Worm (Caenorhabditis elegans): ENCODE results near the gene sre-11.

sre-11 gene

DNA sequence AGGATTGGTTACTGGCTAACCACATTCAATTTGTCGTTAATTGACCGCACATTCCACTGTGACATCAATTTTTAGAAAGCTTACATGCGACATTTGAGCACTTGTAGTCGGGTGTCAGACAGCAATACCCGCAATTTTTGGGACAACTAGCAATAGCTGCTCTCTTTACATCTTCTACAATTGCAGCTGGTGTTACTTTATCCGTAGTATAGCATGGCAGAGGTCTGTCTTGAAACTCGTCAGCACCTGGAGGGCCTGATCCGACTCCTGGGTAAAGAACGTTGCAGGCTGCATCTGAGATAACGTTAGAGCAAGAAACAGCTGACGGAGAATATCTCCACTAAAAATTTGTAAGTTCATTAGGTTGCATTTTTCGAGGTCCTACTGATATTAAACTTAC is 44.4 kb downstream of the sre-11 start:
- TF ChIP-seq somi-1 (GFP tag; optimal IDR thresholded peaks at IDR 0.05) (no peak), egl-44 (GFP tag; IDR thresholded peaks at IDR 0.05) (no peak), egl-18 (GFP tag; IDR thresholded peaks at IDR 0.05) (no peak), lin-35 (GFP tag; optimal IDR thresholded peaks at IDR 0.05) (no peak), B0336.3 (GFP tag; IDR thresholded peaks at IDR 0.05) (no peak), ceh-40 (GFP tag; IDR thresholded peaks at IDR 0.05) (no peak), Y53F4B.3 (GFP tag; IDR thresholded peaks at IDR 0.05) (no peak), ceh-27 (GFP tag; optimal IDR thresholded peaks at IDR 0.05) (no peak), K12H6.12 (tag; optimal IDR thresholded peaks at IDR 0.05) (no peak), T26A5.8 (tag; optimal IDR thresholded peaks at IDR 0.05) (no peak), madf-6 (GFP tag; IDR thresholded peaks at IDR 0.05) (no peak), lin-40 (tag; optimal IDR thresholded peaks at IDR 0.05) (no peak), F49E8.2 (tag; optimal IDR thresholded peaks at IDR 0.05; ENCODE audit: insufficient read depth) (no peak), him-1 (tag; optimal IDR thresholded peaks at IDR 0.05) (no peak), ceh-100 (GFP tag; IDR thresholded peaks at IDR 0.05) (no peak), sptf-2 (GFP tag; optimal IDR thresholded peaks at IDR 0.05) (no peak)

DNA sequence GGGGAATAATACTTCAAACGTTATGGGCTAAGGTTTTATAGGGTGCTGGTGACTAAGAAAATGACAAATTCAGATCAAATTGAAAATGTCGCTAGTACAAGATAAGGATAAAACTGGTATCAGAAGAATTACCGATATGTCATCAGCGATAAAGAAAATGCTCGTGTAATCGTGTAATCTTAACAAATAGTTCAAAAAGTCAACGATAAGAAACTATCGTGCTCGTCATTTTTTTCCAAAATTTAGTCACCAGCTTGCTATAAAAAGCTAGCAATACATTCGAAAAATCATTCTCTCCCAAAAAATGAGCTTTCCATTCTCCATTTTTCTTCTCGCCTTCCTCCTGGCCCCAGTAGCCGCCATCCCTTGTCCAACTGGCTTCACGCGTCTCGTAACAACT is 46.0 kb downstream of the sre-11 start, which contains the start of gene clec-45:
TSS of gene clec-45 (plus strand) at position 301 of the 400 bp plus-strand sequence.
- no peak for TF ChIP-seq madf-8 (GFP tag; conservative IDR thresholded peaks at IDR 0.05)
- TF ChIP-seq nhr-80 (tag; optimal IDR thresholded peaks at IDR 0.05): no peak

DNA sequence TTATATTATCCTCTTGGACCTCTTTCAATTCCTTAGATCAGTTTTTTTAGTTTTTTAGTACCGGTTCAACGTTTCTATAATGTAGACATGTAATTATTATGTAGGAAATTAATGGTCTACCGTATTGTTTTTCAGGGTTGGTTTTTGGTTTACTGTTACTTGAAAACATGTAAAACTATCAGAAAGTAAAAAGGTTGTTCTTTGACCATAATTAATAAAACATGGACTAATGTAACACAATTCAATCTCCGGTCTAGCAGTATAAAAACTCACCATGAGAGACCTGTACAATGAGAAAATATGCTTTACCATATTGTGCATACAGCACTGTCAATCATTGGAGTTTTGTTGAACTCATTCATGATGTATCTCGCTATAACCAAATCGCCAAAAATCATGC is 48.3 kb downstream of the sre-11 start, which contains the start of gene srd-29:
TSS of gene srd-29 (plus strand) at position 301 of the 400 bp plus-strand sequence.
- TF ChIP-seq hlh-12 (tag; optimal IDR thresholded peaks at IDR 0.05) (no peak), nfya-2 (GFP tag; IDR thresholded peaks at IDR 0.05) (no peak), lin-35 (GFP tag; optimal IDR thresholded peaks at IDR 0.05) (no peak), ztf-25 (GFP tag; IDR thresholded peaks at IDR 0.05) (no peak), ztf-18 (tag; optimal IDR thresholded peaks at IDR 0.05) (no peak), nhr-179 (tag; optimal IDR thresholded peaks at IDR 0.05) (no peak), snpc-1.1 (tag; optimal IDR thresholded peaks at IDR 0.05; ENCODE audit: insufficient read depth) (no peak), sdz-38 (tag; optimal IDR thresholded peaks at IDR 0.05) (no peak), F49E8.2 (tag; optimal IDR thresholded peaks at IDR 0.05; ENCODE audit: insufficient read depth) (no peak), tbx-9 (tag; optimal IDR thresholded peaks at IDR 0.05; ENCODE audit: borderline replicate concordance) (no peak), dpff-1 (tag; optimal IDR thresholded peaks at IDR 0.05) (no peak), nhr-120 (GFP tag; IDR thresholded peaks at IDR 0.05) (no peak), lsl-1 (GFP tag; optimal IDR thresholded peaks at IDR 0.05) (no peak), lin-26 (GFP tag; IDR thresholded peaks at IDR 0.05) (no peak), ZK185.1 (tag; optimal IDR thresholded peaks at IDR 0.05; ENCODE audit: poor library complexity, severe bottlenecking) (no peak), B0019.2 (GFP tag; conservative IDR thresholded peaks at IDR 0.05) (no peak), bed-2 (GFP tag; IDR thresholded peaks at IDR 0.05) (no peak), nhr-90 (tag; optimal IDR thresholded peaks at IDR 0.05) (no peak)

DNA sequence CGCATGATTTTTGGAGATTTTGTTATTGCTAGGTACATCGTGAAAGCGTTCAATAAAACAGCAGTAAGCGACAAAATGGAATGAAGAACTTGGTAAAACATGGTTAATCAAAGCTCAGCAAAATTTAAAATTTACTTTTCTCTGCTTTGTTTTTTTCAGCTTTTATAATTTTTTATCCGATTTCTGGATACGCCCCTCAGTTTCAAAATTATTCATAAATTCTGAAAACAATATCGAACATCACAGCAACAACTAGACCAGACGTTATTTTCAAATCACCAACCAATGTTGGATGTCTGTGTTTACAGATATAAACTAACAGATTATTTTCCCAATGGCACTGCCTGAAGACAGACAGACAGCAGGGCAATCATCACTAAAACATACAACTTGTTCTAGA is 49.1 kb downstream of the sre-11 start, which contains the start of gene srd-31:
TSS of gene srd-31 (minus strand) at position 101 of the 400 bp plus-strand sequence.
- TF ChIP-seq tbx-9 (tag; optimal IDR thresholded peaks at IDR 0.05; ENCODE audit: borderline replicate concordance) (no peak), mel-28 (tag; optimal IDR thresholded peaks at IDR 0.05; ENCODE audit: borderline replicate concordance) (no peak), attf-3 (GFP tag; conservative IDR thresholded peaks at IDR 0.05) (no peak), nfyb-1 (GFP tag; IDR thresholded peaks at IDR 0.05) (no peak), ztf-25 (GFP tag; IDR thresholded peaks at IDR 0.05) (no peak), nfya-1 (tag; optimal IDR thresholded peaks at IDR 0.05; ENCODE audit: borderline replicate concordance, insufficient read depth) (no peak), pha-4 (tag; optimal IDR thresholded peaks at IDR 0.05) (no peak), sptf-2 (GFP tag; optimal IDR thresholded peaks at IDR 0.05) (no peak), zim-3 (tag; optimal IDR thresholded peaks at IDR 0.05) (no peak)
